Worm (Caenorhabditis elegans) whole organism, L1 larva: ENCODE data around the gene C03B1.10.

Experiments used
- F16B12.6 ChIP-seq: fragments of 150-350 bp; optimal IDR thresholded peaks from 2 replicates; lab custom pipeline; 2014; ENCODE audit warnings: missing biosample characterization, missing genetic modification characterization
- aly-2 ChIP-seq: fragments of 150-350 bp; optimal IDR thresholded peaks from 2 replicates; lab custom pipeline; 2014; ENCODE audit warnings: missing biosample characterization, missing genetic modification characterization
- ces-1 ChIP-seq: fragments of 150-350 bp; optimal IDR thresholded peaks from 2 replicates; lab custom pipeline; 2014; ENCODE audit warnings: missing biosample characterization, missing genetic modification reagents, missing genetic modification characterization
- fkh-10 ChIP-seq: sonication (generic microtip); optimal IDR thresholded peaks from 2 replicates; lab custom pipeline; 2017; ENCODE audit warnings: missing biosample characterization, missing genetic modification reagents, missing genetic modification characterization
- lin-13 ChIP-seq: fragments of 150-350 bp; optimal IDR thresholded peaks from 2 replicates; lab custom pipeline; 2014; ENCODE audit warnings: missing biosample characterization, missing genetic modification reagents, missing genetic modification characterization
- mep-1 ChIP-seq: fragments of 150-350 bp; optimal IDR thresholded peaks from 2 replicates; lab custom pipeline; 2014; ENCODE audit warnings: missing biosample characterization, missing genetic modification characterization
- nhr-11 ChIP-seq: fragments of 150-350 bp; optimal IDR thresholded peaks from 2 replicates; lab custom pipeline; 2014; ENCODE audit warnings: missing biosample characterization, missing genetic modification characterization
- rnt-1 ChIP-seq: sonication (generic microtip); optimal IDR thresholded peaks from 2 replicates; lab custom pipeline; 2016; ENCODE audit warnings: mild to moderate bottlenecking, missing genetic modification characterization, moderate library complexity, missing compliant biosample characterization
- skn-1 ChIP-seq: fragments of 150-350 bp; optimal IDR thresholded peaks from 2 replicates; lab custom pipeline; 2014; ENCODE audit warnings: missing biosample characterization, missing genetic modification characterization
- vab-15 ChIP-seq: sonication (generic microtip); optimal IDR thresholded peaks from 2 replicates; lab custom pipeline; 2017; ENCODE audit warnings: missing genotype, mild to moderate bottlenecking, missing genetic modification characterization, missing compliant biosample characterization

- no peak for TF ChIP-seq rnt-1 (tag; lab: Kevin White, UChicago)
- no peak for TF ChIP-seq aly-2 (tag; lab: Kevin White, UChicago)
- no peak for TF ChIP-seq mep-1 (tag; lab: Kevin White, UChicago)
- no peak for TF ChIP-seq lin-13 (GFP tag; lab: Kevin White, UChicago)
- no peak for TF ChIP-seq skn-1 (tag; lab: Kevin White, UChicago)
- TF ChIP-seq vab-15: no peak
- no peak for TF ChIP-seq F16B12.6 (tag; lab: Kevin White, UChicago)
- no peak for TF ChIP-seq fkh-10
- no peak for TF ChIP-seq ces-1 (GFP tag; lab: Kevin White, UChicago)
- no peak for TF ChIP-seq nhr-11 (tag; lab: Kevin White, UChicago)
Measured at ce11 chrX:6333998-6334397, 23.7 kb downstream of the C03B1.10 start, which contains the start of gene col-171.
